Worm (Caenorhabditis elegans): ENCODE measurements around the gene nrps-1.

ce11 chrIII:11492489-11492888, 42.0 kb upstream of the nrps-1 start:
- no peak for TF ChIP-seq unc-62 (GFP tag; optimal IDR thresholded peaks at IDR 0.05)
- TF ChIP-seq nhr-237 (tag; optimal IDR thresholded peaks at IDR 0.05): no peak
- TF ChIP-seq nhr-76 (tag; optimal IDR thresholded peaks at IDR 0.05): no peak

All from whole organism, mixed stage, embryonic.